Fruit fly (Drosophila melanogaster): ENCODE data around the gene Tango6.

Tango6 gene

dm6 chr2L:18966214-18966556 is 2.6 kb upstream of the Tango6 start (continued):
- TF ChIP-seq dati (GFP tag; IDR thresholded peaks at IDR 0.05) (0 out of 2 replicates have a peak, but pooled peaks have one; percentile 29), CG3847 (GFP tag; IDR thresholded peaks at IDR 0.05) (peak; percentile 93), CG9437 (GFP tag; optimal IDR thresholded peaks at IDR 0.05) (no peak), CoRest (tag; optimal IDR thresholded peaks at IDR 0.05) (peak; percentile 73), Jarid2 (GFP tag; optimal IDR thresholded peaks at IDR 0.05) (peak; percentile 32), crol (GFP tag; IDR thresholded peaks at IDR 0.05) (peak; percentile 81), dimm (GFP tag; IDR thresholded peaks at IDR 0.05) (peak; percentile 52), phol (tag; optimal IDR thresholded peaks at IDR 0.05) (peak; percentile 72), Taf1 (GFP tag; IDR thresholded peaks at IDR 0.05) (peak; percentile 95), row (GFP tag; IDR thresholded peaks at IDR 0.05) (peak; percentile 95), Nf-YA (GFP tag; IDR thresholded peaks at IDR 0.05) (peak; percentile 62; the same call in 1 of the 2 replicates), chinmo (GFP tag; IDR thresholded peaks at IDR 0.05; ENCODE audit: partially characterized antibody) (no peak; the same call in 2 of the 4 replicates), Rx (GFP tag; IDR thresholded peaks at IDR 0.05) (peak; percentile 68; the same call in 1 of the 2 replicates), CG30020 (tag; optimal IDR thresholded peaks at IDR 0.05) (no peak), Pdp1 (GFP tag; optimal IDR thresholded peaks at IDR 0.05) (peak; percentile 21 to 61), CG12744 (GFP tag; optimal IDR thresholded peaks at IDR 0.05) (no peak), CG2202 (tag; optimal IDR thresholded peaks at IDR 0.05) (no peak), CG14710 (tag; optimal IDR thresholded peaks at IDR 0.05) (peak; percentile 47), Ravus (GFP tag; IDR thresholded peaks at IDR 0.05) (peak; percentile 73), br (optimal IDR thresholded peaks at IDR 0.05) (no peak), slbo (GFP tag; IDR thresholded peaks at IDR 0.05) (peak; percentile 97), bcd (GFP tag; optimal IDR thresholded peaks at IDR 0.05) (peak; percentile 75), cwo (GFP tag; optimal IDR thresholded peaks at IDR 0.05) (peak; percentile 81), NfI (GFP tag; optimal IDR thresholded peaks at IDR 0.05) (peak; percentile 73), knrl (GFP tag; IDR thresholded peaks at IDR 0.05; ENCODE audit: partially characterized antibody) (no peak), vnd (GFP tag; IDR thresholded peaks at IDR 0.05; ENCODE audit: partially characterized antibody) (no peak), CG14441 (GFP tag; IDR thresholded peaks at IDR 0.05) (peak; percentile 89), CG12236 (GFP tag; optimal IDR thresholded peaks at IDR 0.05) (no peak), Hsf (GFP tag; optimal IDR thresholded peaks at IDR 0.05) (peak; percentile 62), dysf (GFP tag; IDR thresholded peaks at IDR 0.05) (peak; percentile 94), exex (tag; optimal IDR thresholded peaks at IDR 0.05) (peak; percentile 65), Antp (GFP tag; optimal IDR thresholded peaks at IDR 0.05) (no peak), CG10209 (GFP tag; optimal IDR thresholded peaks at IDR 0.05) (peak; percentile 68), CG1024 (GFP tag; IDR thresholded peaks at IDR 0.05) (peak; percentile 48), CG10959 (GFP tag; IDR thresholded peaks at IDR 0.05) (peak; percentile 42; the same call in 1 of the 2 replicates), CG4424 (GFP tag; optimal IDR thresholded peaks at IDR 0.05) (peak; percentile 69), HLHmδ (GFP tag; optimal IDR thresholded peaks at IDR 0.05) (no peak), CG7372 (GFP tag; IDR thresholded peaks at IDR 0.05) (peak; percentile 91), Dp (GFP tag; optimal IDR thresholded peaks at IDR 0.05) (no peak), Fer1 (GFP tag; optimal IDR thresholded peaks at IDR 0.05) (peak; percentile 90), Dip2 (GFP tag; IDR thresholded peaks at IDR 0.05) (no peak), CG1603 (tag; optimal IDR thresholded peaks at IDR 0.05) (no peak), jigr1 (GFP tag; IDR thresholded peaks at IDR 0.05) (peak; percentile 40; the same call in 2 of the 3 replicates), Hmr (GFP tag; optimal IDR thresholded peaks at IDR 0.05) (peak; percentile 77), shn (GFP tag; optimal IDR thresholded peaks at IDR 0.05) (no peak), CG18619 (GFP tag; optimal IDR thresholded peaks at IDR 0.05) (peak; percentile 66), CG15011 (GFP tag; optimal IDR thresholded peaks at IDR 0.05) (peak; percentile 27), abd-A (tag; optimal IDR thresholded peaks at IDR 0.05) (no peak), Med (GFP tag) (peak; percentile 89), da (GFP tag; optimal IDR thresholded peaks at IDR 0.05) (no peak), CG13287 (GFP tag; IDR thresholded peaks at IDR 0.05; ENCODE audit: partially characterized antibody) (0 out of 2 replicates have a peak, but pooled peaks have one; percentile 12)
